Worm (Caenorhabditis elegans) whole organism, midembryonic: ENCODE measurements around the gene pitp-1.

Experiments used
- T22C8.4 ChIP-seq: fragments of 200-800 bp; sonication (Bioruptor generic); IDR thresholded peaks from 2 replicates; pipeline ENCODE4 v1.3.6; 2022; ENCODE audit warnings: missing genetic modification characterization, missing compliant biosample characterization
- cog-1 ChIP-seq: sonication (generic microtip); optimal IDR thresholded peaks from 2 replicates; lab custom pipeline; 2016; ENCODE audit warnings: missing genetic modification characterization, missing compliant biosample characterization
- flt-1 ChIP-seq: fragments of 200-800 bp; sonication (Bioruptor generic); IDR thresholded peaks from 2 replicates; pipeline ENCODE4 v1.3.6; 2022; ENCODE audit warnings: missing genetic modification characterization, missing compliant biosample characterization
- klf-2 ChIP-seq: fragments of 200-800 bp; sonication (Bioruptor generic); conservative IDR thresholded peaks from 2 replicates; pipeline ENCODE4 v1.3.6; 2022; ENCODE audit warnings: missing genetic modification reagents, missing genetic modification characterization, missing compliant biosample characterization
- ref-1 ChIP-seq: fragments of 200-800 bp; sonication (Bioruptor generic); conservative IDR thresholded peaks from 2 replicates; pipeline ENCODE4 v1.3.6; 2022; ENCODE audit warnings: missing genetic modification reagents, missing genetic modification characterization, missing compliant biosample characterization
- tab-1 ChIP-seq: fragments of 200-800 bp; sonication (Bioruptor generic); IDR thresholded peaks from 2 replicates; pipeline ENCODE4 v1.3.6; 2022; ENCODE audit warnings: missing genetic modification characterization, missing compliant biosample characterization
- ztf-23 ChIP-seq: fragments of 200-800 bp; sonication (Bioruptor generic); IDR thresholded peaks from 2 replicates; pipeline ENCODE4 v1.3.6; 2022; ENCODE audit warnings: missing genetic modification reagents, missing genetic modification characterization, missing compliant biosample characterization
- ztf-29 ChIP-seq: fragments of 200-800 bp; sonication (Bioruptor generic); IDR thresholded peaks from 2 replicates; pipeline ENCODE4 v1.3.6; 2022; ENCODE audit warnings: missing genetic modification reagents, missing genetic modification characterization, missing compliant biosample characterization

DNA sequence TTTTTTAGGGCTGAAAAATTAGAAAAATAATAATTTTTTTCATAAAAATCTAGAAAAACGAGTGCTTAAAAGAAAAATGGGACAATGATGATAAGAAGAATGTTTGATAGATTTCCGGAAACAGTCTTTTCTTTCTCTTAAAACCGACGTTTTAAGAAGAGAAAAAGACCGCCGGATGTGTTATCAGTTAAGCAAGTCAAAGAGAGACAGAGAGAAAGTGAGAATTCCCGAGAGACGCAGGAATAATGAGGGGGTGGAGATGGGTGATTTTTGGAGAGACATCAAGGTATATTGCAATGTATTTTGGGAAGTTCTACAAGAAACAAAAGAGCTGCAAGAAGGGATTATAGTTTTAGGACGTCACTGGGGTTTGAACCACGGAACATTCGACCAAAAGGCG is 54.1 kb downstream of the pitp-1 start, which contains the start of gene C34C12.9:
- TF ChIP-seq flt-1 (no peak), klf-2 (GFP tag; lab: Robert Waterston, UW) (no peak), ref-1 (no peak), ztf-23 (GFP tag; lab: Robert Waterston, UW) (no peak), cog-1 (tag; lab: Kevin White, UChicago) (no peak), tab-1 (no peak), T22C8.4 (GFP tag; lab: Robert Waterston, UW) (no peak), ztf-29 (GFP tag; lab: Robert Waterston, UW) (no peak)
